Worm (Caenorhabditis elegans) whole organism, L2 larva: ENCODE measurements around the gene srw-55.

Experiments used
- F13H6.1 ChIP-seq: sonication (generic microtip); optimal IDR thresholded peaks from 2 replicates; lab custom pipeline; 2016; ENCODE audit warnings: missing genetic modification characterization, missing compliant biosample characterization
- ama-1 ChIP-seq: fragments of 150-350 bp; optimal IDR thresholded peaks from 2 replicates; lab custom pipeline; 2018; ENCODE audit warnings: inconsistent platforms
- egl-27 ChIP-seq: sonication (generic microtip); optimal IDR thresholded peaks from 3 replicates; lab custom pipeline; 2017; ENCODE audit warnings: missing biosample characterization, missing genetic modification reagents, missing genetic modification characterization
- lin-39 ChIP-seq: fragments of 150-350 bp; optimal IDR thresholded peaks from 2 replicates; lab custom pipeline; 2014; ENCODE audit warnings: missing biosample characterization, missing genetic modification reagents, missing genetic modification characterization
- mdl-1 ChIP-seq, 2 experiments: fragments of 150-350 bp in 1 of 2; sonication (generic microtip) in 1 of 2; optimal IDR thresholded peaks; 2 replicates each; lab custom pipeline; 2017; ENCODE audit warnings: missing biosample characterization in 2 of 2, missing genetic modification characterization in 2 of 2
- nhr-10 ChIP-seq: sonication (generic microtip); optimal IDR thresholded peaks from 2 replicates; lab custom pipeline; 2017; ENCODE audit warnings: missing biosample characterization, missing genetic modification characterization
- nhr-12 ChIP-seq: fragments of 150-350 bp; optimal IDR thresholded peaks from 2 replicates; lab custom pipeline; 2014; ENCODE audit warnings: missing biosample characterization, missing genetic modification characterization
- nhr-237 ChIP-seq: fragments of 150-350 bp; optimal IDR thresholded peaks from 2 replicates; lab custom pipeline; 2014; ENCODE audit warnings: missing biosample characterization, missing genetic modification characterization
- nhr-77 ChIP-seq: fragments of 150-350 bp; optimal IDR thresholded peaks from 2 replicates; lab custom pipeline; 2014; ENCODE audit warnings: missing biosample characterization, missing genetic modification characterization
- skn-1 ChIP-seq: sonication (generic microtip); optimal IDR thresholded peaks from 2 replicates; lab custom pipeline; 2017; ENCODE audit warnings: missing biosample characterization, missing genetic modification characterization

DNA sequence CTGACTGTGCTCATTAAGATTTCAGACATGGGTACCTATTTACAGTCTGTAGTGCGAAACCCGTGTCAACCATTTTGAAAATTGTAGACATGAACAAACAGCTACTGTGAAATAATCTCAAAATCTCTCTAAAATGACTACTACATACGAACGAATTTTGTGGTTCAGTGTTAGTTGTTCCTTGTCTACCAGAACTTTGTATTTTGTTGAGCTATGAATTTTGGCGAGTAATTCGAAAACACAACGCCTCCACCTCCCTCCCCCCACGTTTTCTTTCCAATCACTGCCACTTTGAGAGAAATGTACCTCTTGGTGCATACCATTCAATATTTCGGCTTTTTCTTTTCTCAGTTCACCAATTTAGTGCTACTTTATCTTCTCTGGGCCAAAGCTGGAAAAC is 47.5 kb downstream of the srw-55 start, which contains the start of gene T06C12.11:
- TF ChIP-seq nhr-12 (tag; lab: Kevin White, UChicago), result no peak
- TF ChIP-seq egl-27, result no peak
- TF ChIP-seq mdl-1 (tag; optimal IDR thresholded peaks at IDR 0.05; lab: Kevin White, UChicago), result no peak
- no peak for TF ChIP-seq nhr-237
- TF ChIP-seq nhr-77 (tag; lab: Kevin White, UChicago), result no peak
- no peak for TF ChIP-seq lin-39 (tag; lab: Kevin White, UChicago)
- TF ChIP-seq F13H6.1 (tag; lab: Kevin White, UChicago), result no peak
- TF ChIP-seq nhr-10 (tag; lab: Kevin White, UChicago), result no peak
- no peak for TF ChIP-seq skn-1 (tag; lab: Kevin White, UChicago)
- no peak for TF ChIP-seq ama-1
